Fruit fly (Drosophila melanogaster): ENCODE results near the gene f.

dm6 chrX:17218232-17218951 is 14.3 kb upstream of the f start, which contains the start of gene CG12998:
- TF ChIP-seq B-H1 (GFP tag; IDR thresholded peaks at IDR 0.05) (no peak), CG11696 (GFP tag; IDR thresholded peaks at IDR 0.05) (no peak)

Measured in whole organism, embryonic.